Worm (Caenorhabditis elegans) whole organism, young adult: ENCODE measurements around the gene ZK809.9.
A peak's percentile ranks its signal among the peaks of the same experiment; 100 is the strongest.

ENCODE experiments used
- B0019.2 ChIP-seq: fragments of 200-800 bp; sonication (Bioruptor generic); conservative IDR thresholded peaks from 2 replicates; pipeline ENCODE4 v1.3.6; 2022; ENCODE audit warnings: missing genetic modification reagents, missing genetic modification characterization, missing compliant biosample characterization
- B0035.1 ChIP-seq: sonication (generic microtip); optimal IDR thresholded peaks from 2 replicates; lab custom pipeline; 2016; ENCODE audit warnings: missing genetic modification characterization, mild to moderate bottlenecking, missing compliant biosample characterization, missing genotype, missing genetic modification reagents
- B0336.3 ChIP-seq: fragments of 200-800 bp; sonication (Bioruptor generic); IDR thresholded peaks from 2 replicates; pipeline ENCODE4 v1.3.6; 2022; ENCODE audit warnings: missing genetic modification characterization, missing compliant biosample characterization
- F22D6.2 ChIP-seq: sonication (generic microtip); optimal IDR thresholded peaks from 2 replicates; lab custom pipeline; 2016; ENCODE audit warnings: mild to moderate bottlenecking, missing genetic modification characterization, missing compliant biosample characterization
- F37B4.10 ChIP-seq: fragments of 200-800 bp; sonication (Bioruptor generic); IDR thresholded peaks from 2 replicates; pipeline ENCODE4 v1.3.6; 2022; ENCODE audit warnings: missing genetic modification characterization, missing compliant biosample characterization
- F39B2.1 ChIP-seq: fragments of 200-800 bp; sonication (Bioruptor generic); IDR thresholded peaks from 2 replicates; pipeline ENCODE4 v1.3.6; 2022; ENCODE audit warnings: missing genetic modification reagents, missing genetic modification characterization, missing compliant biosample characterization
- F49E8.2 ChIP-seq: sonication (generic microtip); optimal IDR thresholded peaks from 3 replicates; lab custom pipeline; 2017; ENCODE audit warnings: missing genetic modification characterization, mild to moderate bottlenecking, missing compliant biosample characterization, antibody characterized with exemption, moderate library complexity; ENCODE audit not compliant: insufficient read depth
- K12H6.12 ChIP-seq: fragments of 200-800 bp; sonication (Bioruptor generic); optimal IDR thresholded peaks from 2 replicates; lab custom pipeline; 2018; ENCODE audit warnings: mild to moderate bottlenecking, missing genetic modification characterization, missing compliant biosample characterization
- Y56A3A.18 ChIP-seq: fragments of 200-800 bp; sonication (Bioruptor generic); IDR thresholded peaks from 2 replicates; pipeline ENCODE4 v1.3.6; 2022; ENCODE audit warnings: missing genetic modification reagents, missing genetic modification characterization, missing compliant biosample characterization
- Y79H2A.3 ChIP-seq: fragments of 200-800 bp; sonication (Bioruptor generic); conservative IDR thresholded peaks from 2 replicates; pipeline ENCODE4 v1.3.6; 2022; ENCODE audit warnings: missing genetic modification reagents, missing genetic modification characterization, missing compliant biosample characterization
- ZK185.1 ChIP-seq: sonication (generic microtip); optimal IDR thresholded peaks from 2 replicates; lab custom pipeline; 2016; ENCODE audit warnings: mild to moderate bottlenecking, missing genetic modification characterization, missing compliant biosample characterization; ENCODE audit not compliant: poor library complexity, severe bottlenecking
- aptf-3 ChIP-seq: fragments of 200-800 bp; sonication (Bioruptor generic); IDR thresholded peaks from 2 replicates; pipeline ENCODE4 v1.3.6; 2022; ENCODE audit warnings: missing genetic modification characterization, missing compliant biosample characterization
- attf-5 ChIP-seq: fragments of 200-800 bp; sonication (Bioruptor generic); optimal IDR thresholded peaks from 2 replicates; lab custom pipeline; 2018; ENCODE audit warnings: mild to moderate bottlenecking, missing genetic modification characterization, missing compliant biosample characterization
- attf-6 ChIP-seq: fragments of 200-800 bp; sonication (Bioruptor generic); IDR thresholded peaks from 2 replicates; pipeline ENCODE4 v1.3.6; 2022; ENCODE audit warnings: missing genetic modification reagents, missing genetic modification characterization, missing compliant biosample characterization
- bed-2 ChIP-seq: fragments of 200-800 bp; sonication (Bioruptor generic); IDR thresholded peaks from 2 replicates; pipeline ENCODE4 v1.3.6; 2022; ENCODE audit warnings: missing genetic modification reagents, missing genetic modification characterization, missing compliant biosample characterization
- ceh-91 ChIP-seq: fragments of 200-800 bp; sonication (Bioruptor generic); IDR thresholded peaks from 2 replicates; pipeline ENCODE4 v1.3.6; 2022; ENCODE audit warnings: missing genetic modification reagents, missing genetic modification characterization, missing compliant biosample characterization
- dox-1 ChIP-seq: fragments of 200-800 bp; sonication (Bioruptor generic); IDR thresholded peaks from 2 replicates; pipeline ENCODE4 v1.3.6; 2022; ENCODE audit warnings: missing genetic modification reagents, missing genetic modification characterization, missing compliant biosample characterization
- egl-44 ChIP-seq: fragments of 200-800 bp; sonication (Bioruptor generic); IDR thresholded peaks from 2 replicates; pipeline ENCODE4 v1.3.6; 2022; ENCODE audit warnings: missing genetic modification reagents, missing genetic modification characterization, missing compliant biosample characterization
- him-1 ChIP-seq: sonication (generic microtip); optimal IDR thresholded peaks from 2 replicates; lab custom pipeline; 2016; ENCODE audit warnings: missing genotype, missing genetic modification reagents, missing genetic modification characterization, missing compliant biosample characterization
- hlh-12 ChIP-seq: sonication (generic microtip); optimal IDR thresholded peaks from 2 replicates; lab custom pipeline; 2016; ENCODE audit warnings: missing genetic modification characterization, missing compliant biosample characterization
- hmg-1.2 ChIP-seq: fragments of 200-800 bp; sonication (Bioruptor generic); IDR thresholded peaks from 2 replicates; pipeline ENCODE4 v1.3.6; 2022; ENCODE audit warnings: missing genetic modification reagents, missing genetic modification characterization, missing compliant biosample characterization
- hmg-20 ChIP-seq: fragments of 200-800 bp; sonication (Bioruptor generic); IDR thresholded peaks from 2 replicates; pipeline ENCODE4 v1.3.6; 2022; ENCODE audit warnings: missing genetic modification reagents, missing genetic modification characterization, missing compliant biosample characterization
- let-607 ChIP-seq, 2 experiments: fragments of 200-800 bp in 1 of 2; sonication (Bioruptor generic) in 1 of 2; sonication (generic microtip) in 1 of 2; optimal IDR thresholded peaks; 2 replicates each; lab custom pipeline; 2016 to 2018; ENCODE audit warnings: mild to moderate bottlenecking in 2 of 2, missing compliant biosample characterization in 2 of 2, missing genetic modification characterization in 2 of 2, moderate library complexity in 2 of 2, missing genotype in 1 of 2
- lin-54 ChIP-seq: fragments of 200-800 bp; sonication (Bioruptor generic); optimal IDR thresholded peaks from 2 replicates; lab custom pipeline; 2018; ENCODE audit warnings: mild to moderate bottlenecking, missing genetic modification characterization, missing compliant biosample characterization
- lsl-1 ChIP-seq: fragments of 200-800 bp; sonication (Bioruptor generic); optimal IDR thresholded peaks from 2 replicates; lab custom pipeline; 2018; ENCODE audit warnings: mild to moderate bottlenecking, missing genetic modification characterization, moderate library complexity, missing compliant biosample characterization
- madf-6 ChIP-seq: fragments of 200-800 bp; sonication (Bioruptor generic); IDR thresholded peaks from 2 replicates; pipeline ENCODE4 v1.3.6; 2022; ENCODE audit warnings: missing genetic modification reagents, missing genetic modification characterization, missing compliant biosample characterization
- madf-8 ChIP-seq: fragments of 200-800 bp; sonication (Bioruptor generic); conservative IDR thresholded peaks from 2 replicates; pipeline ENCODE4 v1.3.6; 2022; ENCODE audit warnings: missing genetic modification reagents, missing genetic modification characterization, missing compliant biosample characterization
- mel-28 ChIP-seq: sonication (generic microtip); optimal IDR thresholded peaks from 2 replicates; lab custom pipeline; 2016; ENCODE audit warnings: borderline replicate concordance, mild to moderate bottlenecking, missing genetic modification characterization, missing compliant biosample characterization
- nhr-179 ChIP-seq: sonication (generic microtip); optimal IDR thresholded peaks from 2 replicates; lab custom pipeline; 2016; ENCODE audit warnings: mild to moderate bottlenecking, missing genetic modification characterization, missing compliant biosample characterization
- snpc-1.3 ChIP-seq: sonication (generic microtip); optimal IDR thresholded peaks from 2 replicates; lab custom pipeline; 2017; ENCODE audit warnings: missing genetic modification characterization, mild to moderate bottlenecking, missing compliant biosample characterization, antibody characterized with exemption, moderate library complexity, missing genotype, missing genetic modification reagents; ENCODE audit not compliant: insufficient read depth
- snpc-4 ChIP-seq, 5 experiments: fragments of 150-350 bp in 1 of 5; sonication (generic microtip) in 4 of 5; optimal IDR thresholded peaks; 2 replicates each; lab custom pipeline; 2014 to 2018; ENCODE audit warnings: missing genetic modification characterization in 5 of 5, missing biosample characterization in 3 of 5, antibody characterized with exemption in 2 of 5, mild to moderate bottlenecking in 2 of 5, missing compliant biosample characterization in 2 of 5, missing genotype in 2 of 5, moderate library complexity in 2 of 5, missing genetic modification reagents in 1 of 5
- tbx-9 ChIP-seq: sonication (generic microtip); optimal IDR thresholded peaks from 2 replicates; lab custom pipeline; 2016; ENCODE audit warnings: borderline replicate concordance, missing genetic modification characterization, inconsistent platforms, missing compliant biosample characterization
- unc-62 ChIP-seq: fragments of 150-350 bp; optimal IDR thresholded peaks from 2 replicates; lab custom pipeline; 2014; ENCODE audit warnings: missing biosample characterization, missing genetic modification reagents, missing genetic modification characterization
- xnd-1 ChIP-seq: sonication (generic microtip); optimal IDR thresholded peaks from 2 replicates; lab custom pipeline; 2016; ENCODE audit warnings: missing genotype, missing genetic modification reagents, missing genetic modification characterization, missing compliant biosample characterization
- ztf-18 ChIP-seq: sonication (generic microtip); optimal IDR thresholded peaks from 2 replicates; lab custom pipeline; 2016; ENCODE audit warnings: missing genotype, mild to moderate bottlenecking, missing genetic modification characterization, missing compliant biosample characterization
- ztf-22 ChIP-seq: fragments of 200-800 bp; sonication (Bioruptor generic); optimal IDR thresholded peaks from 2 replicates; lab custom pipeline; 2018; ENCODE audit warnings: mild to moderate bottlenecking, missing genetic modification characterization, moderate library complexity, missing compliant biosample characterization
- ztf-6 ChIP-seq: fragments of 200-800 bp; sonication (Bioruptor generic); IDR thresholded peaks from 2 replicates; pipeline ENCODE4 v1.3.6; 2022; ENCODE audit warnings: missing genetic modification reagents, missing genetic modification characterization, missing compliant biosample characterization

The ZK809.9 gene

ce11 chrIV:11695634-11696033 lies 30.5 kb downstream of the ZK809.9 start (continued):
- peak; percentile 95 for TF ChIP-seq madf-8 (GFP tag; lab: Robert Waterston, UW)
- TF ChIP-seq xnd-1: peak; percentile 97
- TF ChIP-seq lsl-1 (GFP tag; lab: Kevin White, UChicago): peak; percentile 98
- TF ChIP-seq snpc-1.3 (tag; lab: Kevin White, UChicago): peak; percentile 56
- no peak for TF ChIP-seq snpc-4 (GFP tag; optimal IDR thresholded peaks at IDR 0.05; lab: Kevin White, UChicago)
- peak in 3 of 4 experiments; percentile 0 to 70 (median 17) for TF ChIP-seq snpc-4 (tag; optimal IDR thresholded peaks at IDR 0.05; lab: Kevin White, UChicago)
- no peak for TF ChIP-seq unc-62 (GFP tag; lab: Kevin White, UChicago)
- peak; percentile 63 for TF ChIP-seq lin-54
- peak; percentile 54 for TF ChIP-seq F49E8.2 (tag; lab: Kevin White, UChicago)
- TF ChIP-seq ztf-18 (tag; lab: Kevin White, UChicago): no peak

DNA sequence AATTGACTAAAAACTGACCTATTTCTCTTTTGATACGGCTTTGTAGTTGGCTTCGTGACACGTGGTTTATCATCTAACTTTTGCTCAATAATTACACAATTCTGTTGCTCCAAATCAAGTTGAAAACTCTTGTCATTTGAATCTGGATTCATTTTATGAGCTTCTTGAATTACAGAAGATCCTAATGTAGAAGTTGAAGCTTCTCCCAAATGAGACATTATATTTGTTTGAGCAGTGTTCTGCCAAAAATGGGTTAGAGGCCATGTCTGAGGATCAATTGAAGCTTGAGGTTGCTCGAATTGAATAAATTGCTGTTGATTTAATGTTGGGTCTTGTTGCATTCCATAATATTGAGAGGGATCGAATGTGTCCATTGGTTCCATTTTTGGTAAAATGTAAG lies 32.4 kb downstream of the ZK809.9 start:
- no peak for TF ChIP-seq nhr-179 (tag; lab: Kevin White, UChicago)
- no peak for TF ChIP-seq ztf-18 (tag; lab: Kevin White, UChicago)
- no peak for TF ChIP-seq bed-2 (GFP tag; lab: Robert Waterston, UW)
- TF ChIP-seq F39B2.1 (GFP tag; lab: Robert Waterston, UW): no peak
- TF ChIP-seq Y79H2A.3 (GFP tag; lab: Robert Waterston, UW): no peak
- TF ChIP-seq Y56A3A.18 (GFP tag; lab: Robert Waterston, UW): no peak
- TF ChIP-seq ztf-22: no peak
- no peak for TF ChIP-seq madf-6 (GFP tag; lab: Robert Waterston, UW)
- TF ChIP-seq dox-1: no peak

DNA sequence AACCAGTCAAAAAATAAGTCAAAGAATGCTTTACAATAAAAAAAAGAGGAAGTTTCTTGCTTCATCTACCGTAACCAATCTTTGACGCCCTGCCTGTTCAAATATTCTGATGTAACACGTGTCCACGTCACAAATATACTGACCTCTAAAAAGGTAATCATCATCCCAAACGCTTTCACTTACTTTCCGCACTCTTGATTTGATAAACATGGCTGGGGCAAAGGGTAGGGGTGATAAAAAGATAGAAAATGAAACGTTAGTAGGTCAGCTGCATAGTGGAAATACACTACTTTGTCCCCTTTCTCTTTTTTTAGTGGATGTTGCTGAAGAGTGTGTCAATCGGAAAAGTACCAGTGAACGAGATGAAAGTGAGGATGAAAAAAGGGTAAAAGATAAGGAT lies 35.0 kb downstream of the ZK809.9 start:
- TF ChIP-seq attf-6 (GFP tag; lab: Robert Waterston, UW): no peak
- no peak for TF ChIP-seq ztf-6 (GFP tag; lab: Robert Waterston, UW)
- no peak for TF ChIP-seq B0336.3 (GFP tag; lab: Robert Waterston, UW)
- TF ChIP-seq let-607 (tag; optimal IDR thresholded peaks at IDR 0.05; lab: Kevin White, UChicago): no peak
- TF ChIP-seq B0019.2 (GFP tag; lab: Robert Waterston, UW): no peak
- no peak for TF ChIP-seq hlh-12
- no peak for TF ChIP-seq hmg-20 (GFP tag; lab: Robert Waterston, UW)

- TF ChIP-seq ZK185.1 (tag; lab: Kevin White, UChicago): no peak
- no peak for TF ChIP-seq snpc-1.3 (tag; lab: Kevin White, UChicago)
- no peak for TF ChIP-seq F37B4.10 (GFP tag; lab: Robert Waterston, UW)
- TF ChIP-seq ztf-22: no peak
- TF ChIP-seq egl-44 (GFP tag; lab: Robert Waterston, UW): no peak
- TF ChIP-seq him-1: no peak
- TF ChIP-seq let-607 (tag; optimal IDR thresholded peaks at IDR 0.05; lab: Kevin White, UChicago): no peak
- TF ChIP-seq K12H6.12 (tag; lab: Kevin White, UChicago): no peak
- TF ChIP-seq tbx-9 (tag; lab: Kevin White, UChicago): no peak
- TF ChIP-seq attf-5 (GFP tag; lab: Kevin White, UChicago): no peak
- no peak for TF ChIP-seq mel-28 (tag; lab: Kevin White, UChicago)
- TF ChIP-seq F22D6.2 (tag; lab: Kevin White, UChicago): no peak
- TF ChIP-seq aptf-3 (GFP tag; lab: Robert Waterston, UW): no peak
- no peak for TF ChIP-seq hmg-1.2 (GFP tag; lab: Robert Waterston, UW)
- TF ChIP-seq ceh-91: no peak
- TF ChIP-seq B0035.1 (tag; lab: Kevin White, UChicago): no peak
These were observed 35.6 kb downstream of the ZK809.9 start, which contains the start of gene dpy-20 for ce11 chrIV:11700752-11701151. dpy-20 (minus strand) TSS chrIV:11700852.
